Fruit fly (Drosophila melanogaster): ENCODE data around the gene CG9175.

The CG9175 gene

DNA sequence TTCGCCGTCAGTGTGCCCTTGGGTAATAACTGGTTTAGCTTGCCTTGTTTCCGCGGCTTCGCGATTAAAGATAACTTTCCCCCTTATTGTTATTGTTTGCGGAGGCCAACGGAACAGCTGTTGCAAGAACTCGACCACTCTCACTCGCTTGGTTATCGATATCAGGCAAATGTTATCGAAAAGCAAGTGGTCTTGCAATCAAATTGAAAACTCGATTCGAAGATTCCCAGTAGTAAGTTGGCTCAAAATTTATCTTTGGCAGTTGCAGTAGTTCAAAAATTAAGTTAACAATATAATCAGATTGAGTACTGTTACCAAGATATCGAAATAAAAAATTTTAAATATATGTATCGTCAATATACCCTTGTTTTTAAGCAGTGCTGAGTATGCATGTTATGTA lies 32.9 kb downstream of the CG9175 start, which contains the start of the genes Fbw5 and CG9147 (continued):
- TF ChIP-seq tx (GFP tag; optimal IDR thresholded peaks at IDR 0.05) (peak; percentile 100), Optix (GFP tag; IDR thresholded peaks at IDR 0.05) (peak; percentile 99), CG16815 (GFP tag; optimal IDR thresholded peaks at IDR 0.05) (peak; percentile 100), Atf6 (GFP tag; IDR thresholded peaks at IDR 0.05) (peak; percentile 100), insv (GFP tag; optimal IDR thresholded peaks at IDR 0.05) (peak; percentile 70), Hey (tag; optimal IDR thresholded peaks at IDR 0.05) (peak; percentile 97)

DNA sequence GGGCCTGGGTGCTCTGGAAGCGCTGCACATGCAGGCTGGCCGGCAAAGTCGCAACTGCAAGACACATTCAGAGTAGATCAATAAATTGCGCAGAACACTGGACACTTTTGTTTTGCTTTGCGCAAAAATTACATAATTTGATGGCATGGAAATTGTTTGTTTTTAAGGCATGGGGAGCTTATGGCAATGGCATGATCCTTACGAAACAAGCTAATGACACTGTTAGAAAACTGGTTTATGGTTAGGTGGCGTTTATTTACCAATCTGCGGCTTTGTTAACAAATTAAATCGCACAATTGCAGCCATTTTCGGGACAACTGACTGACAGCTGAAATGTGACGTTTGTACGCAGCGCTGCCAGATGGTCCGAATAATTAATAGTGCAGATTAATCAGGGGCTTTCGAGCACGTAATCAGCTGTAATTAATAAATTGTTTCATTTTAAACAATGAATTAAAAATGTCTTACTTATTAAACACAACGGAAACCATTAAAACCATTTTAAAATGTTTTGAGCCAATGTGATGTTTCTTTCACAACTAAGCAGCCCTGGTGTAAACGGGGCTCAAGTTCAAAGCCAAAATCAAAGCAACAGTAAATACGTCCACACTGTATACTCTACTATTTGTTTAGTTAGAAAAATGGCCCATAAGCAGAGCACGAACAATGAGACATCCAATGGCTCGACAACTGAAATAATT lies 36.2 kb downstream of the CG9175 start, which contains the start of the genes ND-51 and CG13994:
Gene ND-51, minus strand, starts transcription at position 376 of the 701 bp plus-strand sequence.
Gene CG13994, plus strand, starts transcription at position 608 of the 701 bp plus-strand sequence.
- TF ChIP-seq Gug (GFP tag; IDR thresholded peaks at IDR 0.05) (peak; percentile 82; the same call in 3 of the 4 replicates), CG15696 (tag; optimal IDR thresholded peaks at IDR 0.05) (peak; percentile 83), lov (optimal IDR thresholded peaks at IDR 0.05) (no peak), lov (GFP tag; IDR thresholded peaks at IDR 0.05) (peak; percentile 64; the same call in 1 of the 3 replicates), Atf3 (GFP tag; optimal IDR thresholded peaks at IDR 0.05) (peak; percentile 52), chn (GFP tag; optimal IDR thresholded peaks at IDR 0.05) (peak; percentile 63), CG17359 (tag; optimal IDR thresholded peaks at IDR 0.05) (peak; percentile 82), CG9797 (GFP tag; optimal IDR thresholded peaks at IDR 0.05) (peak; percentile 83), CG32532 (GFP tag; IDR thresholded peaks at IDR 0.05) (peak; percentile 87), H2.0 (GFP tag; IDR thresholded peaks at IDR 0.05) (peak; percentile 73), CG10321 (GFP tag; IDR thresholded peaks at IDR 0.05) (no peak), CG12104 (GFP tag; optimal IDR thresholded peaks at IDR 0.05) (peak; percentile 71), CG9876 (GFP tag; optimal IDR thresholded peaks at IDR 0.05) (peak; percentile 36), fu2 (GFP tag; optimal IDR thresholded peaks at IDR 0.05) (peak; percentile 83), Hr51 (GFP tag; optimal IDR thresholded peaks at IDR 0.05) (peak; percentile 85), lmd (GFP tag; IDR thresholded peaks at IDR 0.05) (peak; percentile 80), dm (GFP tag; optimal IDR thresholded peaks at IDR 0.05) (peak; percentile 70), her (GFP tag; optimal IDR thresholded peaks at IDR 0.05) (peak; percentile 75), CG5180 (GFP tag; optimal IDR thresholded peaks at IDR 0.05) (peak; percentile 42), CG12659 (GFP tag; optimal IDR thresholded peaks at IDR 0.05) (peak; percentile 93), Lhr (GFP tag; optimal IDR thresholded peaks at IDR 0.05) (peak; percentile 57), vfl (GFP tag; optimal IDR thresholded peaks at IDR 0.05) (peak; percentile 69), Rx (GFP tag; IDR thresholded peaks at IDR 0.05) (peak; percentile 74), Sry-δ (GFP tag; optimal IDR thresholded peaks at IDR 0.05) (peak; percentile 71), CG3726 (GFP tag; IDR thresholded peaks at IDR 0.05) (no peak), jigr1 (GFP tag; IDR thresholded peaks at IDR 0.05) (peak; percentile 34; the same call in 1 of the 3 replicates), CG14667 (GFP tag; IDR thresholded peaks at IDR 0.05) (peak; percentile 64), Doc2 (GFP tag; IDR thresholded peaks at IDR 0.05) (no peak), CG10979 (tag; optimal IDR thresholded peaks at IDR 0.05) (peak; percentile 76), phol (tag; optimal IDR thresholded peaks at IDR 0.05) (peak; percentile 95), E2f1 (GFP tag; IDR thresholded peaks at IDR 0.05) (peak; percentile 75), sisA (GFP tag; IDR thresholded peaks at IDR 0.05) (peak; percentile 86), ab (GFP tag; optimal IDR thresholded peaks at IDR 0.05) (peak; percentile 1), Nf-YC (tag; optimal IDR thresholded peaks at IDR 0.05) (peak; percentile 77), HLHmδ (GFP tag; optimal IDR thresholded peaks at IDR 0.05) (no peak), CG11398 (GFP tag; optimal IDR thresholded peaks at IDR 0.05) (peak; percentile 75), CG13624 (GFP tag; optimal IDR thresholded peaks at IDR 0.05) (peak; percentile 86), CkIIα-i1 (GFP tag; IDR thresholded peaks at IDR 0.05) (no peak), abd-A (tag; optimal IDR thresholded peaks at IDR 0.05) (no peak), CG34224 (GFP tag; IDR thresholded peaks at IDR 0.05; ENCODE audit: partially characterized antibody) (no peak; the same call in 2 of the 3 replicates), CG12744 (GFP tag; optimal IDR thresholded peaks at IDR 0.05) (peak; percentile 76), ash1 (GFP tag; optimal IDR thresholded peaks at IDR 0.05) (no peak), Sox100B (GFP tag; optimal IDR thresholded peaks at IDR 0.05) (no peak)
